Fruit fly (Drosophila melanogaster): ENCODE data around the gene pum.

- TF ChIP-seq CG6272 (GFP tag; IDR thresholded peaks at IDR 0.05): no peak
- no peak for TF ChIP-seq ci (GFP tag; IDR thresholded peaks at IDR 0.05)
- no peak for TF ChIP-seq dmrt11E (tag; optimal IDR thresholded peaks at IDR 0.05)
- no peak for TF ChIP-seq CG12391 (tag; optimal IDR thresholded peaks at IDR 0.05)
- TF ChIP-seq zfh1 (GFP tag; IDR thresholded peaks at IDR 0.05): no peak
- TF ChIP-seq Hr78 (GFP tag; optimal IDR thresholded peaks at IDR 0.05): no peak
- no peak for TF ChIP-seq CG13296 (GFP tag; optimal IDR thresholded peaks at IDR 0.05)
- no peak for TF ChIP-seq CG8089 (GFP tag; optimal IDR thresholded peaks at IDR 0.05)
- no peak for TF ChIP-seq scrt (GFP tag; optimal IDR thresholded peaks at IDR 0.05)
- TF ChIP-seq pfk (GFP tag; optimal IDR thresholded peaks at IDR 0.05): no peak
- TF ChIP-seq CG3847 (GFP tag; IDR thresholded peaks at IDR 0.05): no peak
Measured at dm6 chr3R:9023934-9024333, 213.5 kb downstream of the pum start.
